Fruit fly (Drosophila melanogaster) whole organism, prepupa: ENCODE data around the gene CG3857.

Source experiments
- Blimp-1 ChIP-seq: fragments of 200-800 bp; sonication (Bioruptor generic); optimal IDR thresholded peaks from 3 replicates; lab custom pipeline; 2017; ENCODE audit warnings: missing biosample characterization, missing genetic modification characterization, mild to moderate bottlenecking, moderate library complexity, missing genetic modification reagents
- CG10631 ChIP-seq: fragments of 200-800 bp; sonication (Bioruptor generic); optimal IDR thresholded peaks from 2 replicates; lab custom pipeline; 2016; ENCODE audit warnings: missing biosample characterization, missing genetic modification characterization
- CG10669 ChIP-seq: fragments of 200-800 bp; sonication (Bioruptor generic); optimal IDR thresholded peaks from 3 replicates; lab custom pipeline; 2018; ENCODE audit warnings: missing biosample characterization, mild to moderate bottlenecking, missing genetic modification characterization, moderate library complexity
- CG11294 ChIP-seq: fragments of 200-800 bp; sonication (Bioruptor generic); IDR thresholded peaks from 2 replicates; pipeline ENCODE4 v1.3.6; 2022; ENCODE audit warnings: missing biosample characterization, missing genetic modification characterization
- CG11762 ChIP-seq: fragments of 200-800 bp; sonication (Bioruptor generic); optimal IDR thresholded peaks from 3 replicates; lab custom pipeline; 2016; ENCODE audit warnings: missing biosample characterization, missing genetic modification characterization; ENCODE audit not compliant: insufficient read depth
- CG11902 ChIP-seq: fragments of 200-800 bp; sonication (Bioruptor generic); optimal IDR thresholded peaks from 3 replicates; lab custom pipeline; 2016; ENCODE audit warnings: missing biosample characterization, missing genetic modification characterization
- CG16779 ChIP-seq: fragments of 200-800 bp; sonication (Bioruptor generic); optimal IDR thresholded peaks from 3 replicates; lab custom pipeline; 2017; ENCODE audit warnings: missing biosample characterization, mild to moderate bottlenecking, missing genetic modification characterization
- CG3032 ChIP-seq: fragments of 200-800 bp; optimal IDR thresholded peaks from 2 replicates; lab custom pipeline; 2019; ENCODE audit warnings: missing biosample characterization, mild to moderate bottlenecking, missing genetic modification characterization, moderate library complexity
- CG31627 ChIP-seq: fragments of 200-800 bp; sonication (Bioruptor generic); optimal IDR thresholded peaks from 3 replicates; lab custom pipeline; 2016; ENCODE audit warnings: missing biosample characterization, missing genetic modification characterization
- CG32006 ChIP-seq: fragments of 200-800 bp; sonication (Bioruptor generic); optimal IDR thresholded peaks from 3 replicates; lab custom pipeline; 2017; ENCODE audit warnings: missing biosample characterization, mild to moderate bottlenecking, missing genetic modification characterization
- CG34406 ChIP-seq: fragments of 200-800 bp; sonication (Bioruptor generic); optimal IDR thresholded peaks from 3 replicates; lab custom pipeline; 2016; ENCODE audit warnings: missing biosample characterization, missing genetic modification characterization
- CG3919 ChIP-seq: fragments of 200-800 bp; sonication (Bioruptor generic); optimal IDR thresholded peaks from 3 replicates; lab custom pipeline; 2016; ENCODE audit warnings: missing biosample characterization, missing genetic modification characterization
- CG4318 ChIP-seq: fragments of 200-800 bp; sonication (Bioruptor generic); optimal IDR thresholded peaks from 3 replicates; lab custom pipeline; 2017; ENCODE audit warnings: missing biosample characterization, mild to moderate bottlenecking, missing genetic modification characterization
- CG6163 ChIP-seq: fragments of 200-800 bp; sonication (Bioruptor generic); IDR thresholded peaks from 3 replicates; pipeline ENCODE4 v1.3.6; 2022; ENCODE audit warnings: missing biosample characterization, missing genetic modification characterization
- CG6276 ChIP-seq: fragments of 200-800 bp; sonication (Bioruptor generic); optimal IDR thresholded peaks from 2 replicates; lab custom pipeline; 2017; ENCODE audit warnings: missing biosample characterization, mild to moderate bottlenecking, missing genetic modification characterization
- CG6792 ChIP-seq: fragments of 200-800 bp; sonication (Bioruptor generic); optimal IDR thresholded peaks from 3 replicates; lab custom pipeline; 2016; ENCODE audit warnings: missing biosample characterization, missing genetic modification characterization
- CG7368 ChIP-seq: fragments of 200-800 bp; sonication (Bioruptor generic); optimal IDR thresholded peaks from 3 replicates; lab custom pipeline; 2016; ENCODE audit warnings: missing biosample characterization, missing genetic modification characterization
- CG8119 ChIP-seq: fragments of 200-800 bp; sonication (Bioruptor generic); IDR thresholded peaks from 3 replicates; pipeline ENCODE4 v1.3.6; 2022; ENCODE audit warnings: missing biosample characterization, missing genetic modification characterization
- CG8319 ChIP-seq: fragments of 200-800 bp; sonication (Bioruptor generic); optimal IDR thresholded peaks from 3 replicates; lab custom pipeline; 2016; ENCODE audit warnings: missing biosample characterization, missing genetic modification characterization
- Eip75B ChIP-seq: fragments of 200-800 bp; sonication (Bioruptor generic); optimal IDR thresholded peaks from 3 replicates; lab custom pipeline; 2016; ENCODE audit warnings: missing biosample characterization, missing genetic modification characterization
- Ets21C ChIP-seq: fragments of 200-800 bp; sonication (Bioruptor generic); optimal IDR thresholded peaks from 3 replicates; lab custom pipeline; 2016; ENCODE audit warnings: missing biosample characterization, missing genetic modification characterization
- Ets96B ChIP-seq: fragments of 200-800 bp; optimal IDR thresholded peaks from 2 replicates; lab custom pipeline; 2019; ENCODE audit warnings: missing biosample characterization, mild to moderate bottlenecking, missing genetic modification characterization, moderate library complexity
- Gug ChIP-seq: fragments of 200-800 bp; sonication (Bioruptor generic); IDR thresholded peaks from 2 replicates; pipeline ENCODE4 v1.3.6; 2022; ENCODE audit warnings: missing biosample characterization, missing genetic modification characterization
- Hr38 ChIP-seq: sonication (Bioruptor generic); optimal IDR thresholded peaks from 2 replicates; lab custom pipeline; 2016; ENCODE audit warnings: missing biosample characterization, missing genetic modification characterization
- Hr39 ChIP-seq: fragments of 200-800 bp; sonication (Bioruptor generic); optimal IDR thresholded peaks from 2 replicates; lab custom pipeline; 2016; ENCODE audit warnings: missing biosample characterization, missing genetic modification characterization
- Hr4 ChIP-seq: fragments of 200-800 bp; sonication (Bioruptor generic); optimal IDR thresholded peaks from 3 replicates; lab custom pipeline; 2016; ENCODE audit warnings: missing biosample characterization, missing genetic modification characterization
- Lpt ChIP-seq: fragments of 200-800 bp; sonication (Bioruptor generic); optimal IDR thresholded peaks from 3 replicates; lab custom pipeline; 2016; ENCODE audit warnings: missing biosample characterization, missing genetic modification characterization
- Met ChIP-seq: fragments of 200-800 bp; sonication (Bioruptor generic); optimal IDR thresholded peaks from 3 replicates; lab custom pipeline; 2016; ENCODE audit warnings: missing biosample characterization, missing genetic modification characterization
- OdsH ChIP-seq: fragments of 200-800 bp; sonication (Bioruptor generic); optimal IDR thresholded peaks from 3 replicates; lab custom pipeline; 2016; ENCODE audit warnings: missing biosample characterization, missing genetic modification characterization
- Sox102F ChIP-seq: fragments of 200-800 bp; sonication (Bioruptor generic); optimal IDR thresholded peaks from 2 replicates; lab custom pipeline; 2016; ENCODE audit warnings: missing biosample characterization, mild to moderate bottlenecking, missing genetic modification characterization
- Sox14 ChIP-seq: fragments of 200-800 bp; sonication (Bioruptor generic); optimal IDR thresholded peaks from 3 replicates; lab custom pipeline; 2016; ENCODE audit warnings: missing biosample characterization, missing genetic modification characterization
- Sox15 ChIP-seq: fragments of 200-800 bp; sonication (Bioruptor generic); optimal IDR thresholded peaks from 3 replicates; lab custom pipeline; 2016; ENCODE audit warnings: missing biosample characterization, missing genetic modification characterization
- dac ChIP-seq: fragments of 200-800 bp; sonication (Bioruptor generic); optimal IDR thresholded peaks from 2 replicates; lab custom pipeline; 2017; ENCODE audit warnings: missing biosample characterization, mild to moderate bottlenecking, missing genetic modification characterization
- dsx ChIP-seq: fragments of 200-800 bp; optimal IDR thresholded peaks from 3 replicates; lab custom pipeline; 2019; ENCODE audit warnings: missing biosample characterization, mild to moderate bottlenecking, missing genetic modification characterization, moderate library complexity; ENCODE audit not compliant: poor library complexity, severe bottlenecking
- eg ChIP-seq: fragments of 200-800 bp; sonication (Bioruptor generic); IDR thresholded peaks from 3 replicates; pipeline ENCODE4 v1.3.6; 2022; ENCODE audit warnings: missing biosample characterization, missing genetic modification characterization
- fd85E ChIP-seq: fragments of 200-800 bp; sonication (Bioruptor generic); optimal IDR thresholded peaks from 3 replicates; lab custom pipeline; 2016; ENCODE audit warnings: missing biosample characterization, missing genetic modification characterization
- fkh ChIP-seq: fragments of 200-800 bp; sonication (Bioruptor generic); optimal IDR thresholded peaks from 3 replicates; lab custom pipeline; 2017; ENCODE audit warnings: missing biosample characterization, mild to moderate bottlenecking, missing genetic modification characterization, moderate library complexity
- lz ChIP-seq: fragments of 200-800 bp; sonication (Bioruptor generic); optimal IDR thresholded peaks from 3 replicates; lab custom pipeline; 2016; ENCODE audit warnings: missing biosample characterization, missing genetic modification characterization
- net ChIP-seq: fragments of 200-800 bp; sonication (Bioruptor generic); optimal IDR thresholded peaks from 3 replicates; lab custom pipeline; 2016; ENCODE audit warnings: missing biosample characterization, missing genetic modification characterization
- pdm3 ChIP-seq: fragments of 200-800 bp; sonication (Bioruptor generic); optimal IDR thresholded peaks from 3 replicates; lab custom pipeline; 2016; ENCODE audit warnings: missing biosample characterization, missing genetic modification characterization
- spab ChIP-seq: fragments of 200-800 bp; sonication (Bioruptor generic); optimal IDR thresholded peaks from 2 replicates; lab custom pipeline; 2017; ENCODE audit warnings: missing biosample characterization, mild to moderate bottlenecking, missing genetic modification characterization, missing genetic modification reagents
- ss ChIP-seq, 2 experiments: fragments of 200-800 bp; sonication (Bioruptor generic); optimal IDR thresholded peaks; 2 replicates in 1 of 2; 3 replicates in 1 of 2; lab custom pipeline; 2017 to 2018; ENCODE audit warnings: mild to moderate bottlenecking in 2 of 2, missing biosample characterization in 2 of 2, missing genetic modification characterization in 2 of 2, moderate library complexity in 1 of 2
- svp ChIP-seq: fragments of 200-800 bp; sonication (Bioruptor generic); peaks from one replicate; lab custom pipeline; 2016; ENCODE audit warnings: missing biosample characterization, missing genetic modification characterization
- topi ChIP-seq: fragments of 200-800 bp; sonication (Bioruptor generic); optimal IDR thresholded peaks from 3 replicates; lab custom pipeline; 2016; ENCODE audit warnings: missing biosample characterization, missing genetic modification characterization
- vri ChIP-seq: fragments of 200-800 bp; sonication (Bioruptor generic); optimal IDR thresholded peaks from 3 replicates; lab custom pipeline; 2016; ENCODE audit warnings: missing biosample characterization, mild to moderate bottlenecking, missing genetic modification characterization

The CG3857 gene

DNA sequence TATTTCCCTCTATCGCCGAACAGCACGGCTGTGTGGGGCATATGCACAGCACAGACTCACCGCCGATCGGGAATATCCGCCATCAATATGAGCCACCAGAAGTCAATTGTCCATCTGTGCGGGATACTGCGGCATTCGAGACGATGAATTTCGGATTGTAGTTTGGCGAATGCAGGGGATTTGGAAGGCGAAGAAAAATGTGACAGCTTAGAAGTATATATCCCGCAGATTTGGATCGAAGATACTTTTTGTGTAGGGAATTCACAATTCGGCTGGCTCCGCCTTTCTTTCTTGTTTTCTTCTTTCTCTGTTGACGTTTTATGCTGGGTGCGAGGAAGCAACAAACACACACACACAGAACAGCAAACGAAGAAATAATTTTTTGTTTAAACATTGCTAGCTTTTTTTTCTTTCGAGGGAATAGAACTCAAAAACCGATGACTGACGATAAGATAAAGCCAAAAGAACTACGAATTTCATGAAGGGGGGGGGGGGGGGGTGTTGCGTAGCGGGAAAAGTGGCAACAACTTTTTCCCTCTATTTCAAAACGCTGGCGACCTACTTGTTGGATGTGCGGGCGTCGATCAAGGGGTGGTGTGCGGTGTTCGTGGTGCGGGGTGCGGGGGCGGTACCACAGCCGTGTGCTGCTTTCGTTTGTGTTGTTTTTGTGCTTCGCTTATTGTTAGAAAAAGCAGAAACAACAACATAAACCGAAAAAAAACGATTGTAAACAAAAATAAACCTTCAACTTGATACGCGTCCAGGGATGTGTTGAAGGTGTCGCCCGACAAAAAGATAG, 44.5 kb upstream of the CG3857 start (continued):
- no peak for TF ChIP-seq CG11902 (GFP tag; lab: Kevin White, UChicago)
- peak; percentile 23 for TF ChIP-seq pdm3 (GFP tag; lab: Kevin White, UChicago)
- TF ChIP-seq vri (GFP tag; lab: Kevin White, UChicago), result no peak
- peak; percentile 69 for TF ChIP-seq CG6276 (GFP tag; lab: Kevin White, UChicago)
- no peak for TF ChIP-seq topi
- no peak for TF ChIP-seq CG7368 (GFP tag; lab: Kevin White, UChicago)
- peak; percentile 28 for TF ChIP-seq net (GFP tag; lab: Kevin White, UChicago)
- TF ChIP-seq dsx (GFP tag; lab: Kevin White, UChicago), result no peak
- no peak for TF ChIP-seq fd85E (GFP tag; lab: Kevin White, UChicago)

DNA sequence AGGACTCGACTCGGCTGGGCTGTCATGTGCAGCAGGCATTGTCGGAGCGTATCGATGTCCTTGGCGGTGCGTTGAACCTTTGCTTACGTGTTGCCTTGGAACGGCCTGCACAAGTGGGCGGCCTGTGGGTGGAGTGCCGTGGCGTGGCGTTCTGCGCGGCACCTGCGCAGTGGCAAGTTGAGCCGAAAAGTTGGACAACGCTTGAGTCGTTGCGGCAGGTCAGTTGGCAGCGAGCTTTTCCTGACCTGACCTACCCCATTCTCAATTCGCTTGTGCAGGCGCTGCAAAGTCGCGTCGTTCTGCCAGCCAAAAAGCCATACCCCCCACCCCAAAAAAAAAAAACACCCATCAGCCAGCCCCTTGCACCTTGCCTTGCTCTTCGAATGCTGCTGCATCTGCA, 41.9 kb upstream of the CG3857 start:
- TF ChIP-seq CG6276 (GFP tag; lab: Kevin White, UChicago), result no peak
- no peak for TF ChIP-seq Ets96B
- TF ChIP-seq CG4318, result no peak
- TF ChIP-seq ss (GFP tag; optimal IDR thresholded peaks at IDR 0.05; lab: Kevin White, UChicago), result no peak
- no peak for TF ChIP-seq CG31627 (GFP tag; lab: Kevin White, UChicago)
- no peak for TF ChIP-seq dsx (GFP tag; lab: Kevin White, UChicago)
- TF ChIP-seq Sox102F (GFP tag; lab: Kevin White, UChicago), result no peak
- TF ChIP-seq CG6792 (GFP tag; lab: Kevin White, UChicago), result no peak
- TF ChIP-seq CG10631 (GFP tag; lab: Kevin White, UChicago), result no peak
- TF ChIP-seq Ets21C, result no peak
- no peak for TF ChIP-seq fd85E (GFP tag; lab: Kevin White, UChicago)
- TF ChIP-seq CG32006 (GFP tag; lab: Kevin White, UChicago), result no peak
- TF ChIP-seq dac (GFP tag; lab: Kevin White, UChicago), result no peak
- no peak for TF ChIP-seq eg (GFP tag; lab: Robert Waterston, UW)

DNA sequence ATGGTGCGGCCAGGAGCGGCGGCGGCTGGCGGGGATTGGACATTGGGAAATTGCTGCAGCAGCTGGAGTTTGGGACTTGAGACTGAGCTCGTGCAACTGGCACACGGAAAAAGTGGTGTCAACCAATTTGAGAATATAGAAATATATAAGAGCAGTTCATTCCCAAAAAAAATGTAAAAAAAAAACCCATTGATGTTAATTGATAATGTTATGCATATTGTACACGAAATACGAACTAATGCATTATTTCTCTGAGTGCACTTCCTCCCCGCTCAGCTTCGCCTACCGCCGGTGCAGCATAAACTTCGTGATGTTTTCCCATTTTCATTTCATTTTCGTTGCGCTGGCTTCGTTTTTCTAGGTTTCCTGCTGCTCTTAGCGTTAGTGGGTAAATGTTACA, 39.8 kb upstream of the CG3857 start:
- TF ChIP-seq vri (GFP tag; lab: Kevin White, UChicago), result no peak
- no peak for TF ChIP-seq Hr38 (GFP tag; lab: Kevin White, UChicago)
- TF ChIP-seq CG11762 (GFP tag; lab: Kevin White, UChicago), result no peak
- TF ChIP-seq Lpt (GFP tag; lab: Kevin White, UChicago), result peak; percentile 8
- peak; percentile 4 for TF ChIP-seq net (GFP tag; lab: Kevin White, UChicago)
- TF ChIP-seq ss (GFP tag; optimal IDR thresholded peaks at IDR 0.05; lab: Kevin White, UChicago), result no peak
- TF ChIP-seq CG6163 (GFP tag; lab: Robert Waterston, UW), result peak; percentile 74
- no peak for TF ChIP-seq CG11902 (GFP tag; lab: Kevin White, UChicago)
- TF ChIP-seq Sox102F (GFP tag; lab: Kevin White, UChicago), result no peak
- TF ChIP-seq CG3032 (tag; lab: Kevin White, UChicago), result no peak
- no peak for TF ChIP-seq Met (GFP tag; lab: Kevin White, UChicago)
- no peak for TF ChIP-seq lz (GFP tag; lab: Kevin White, UChicago)
- no peak for TF ChIP-seq CG16779 (tag; lab: Kevin White, UChicago)
- TF ChIP-seq Sox15, result no peak
- TF ChIP-seq Blimp-1 (GFP tag; lab: Kevin White, UChicago), result no peak
- TF ChIP-seq fkh (GFP tag; lab: Kevin White, UChicago), result no peak
- TF ChIP-seq CG6792 (GFP tag; lab: Kevin White, UChicago), result no peak
- TF ChIP-seq CG10631 (GFP tag; lab: Kevin White, UChicago), result peak; percentile 6
- TF ChIP-seq CG4318, result peak; percentile 56
- peak; percentile 68 for TF ChIP-seq Gug
- no peak for TF ChIP-seq dac (GFP tag; lab: Kevin White, UChicago)
- TF ChIP-seq CG34406, result no peak
- no peak for TF ChIP-seq svp
- no peak for TF ChIP-seq topi
- no peak; the same call in 1 of the 2 replicates for TF ChIP-seq CG11294 (GFP tag; lab: Robert Waterston, UW)
- TF ChIP-seq Hr39 (GFP tag; lab: Kevin White, UChicago), result no peak
- no peak for TF ChIP-seq spab (GFP tag; lab: Kevin White, UChicago)
- TF ChIP-seq Sox14, result no peak
- no peak for TF ChIP-seq CG10669 (GFP tag; lab: Kevin White, UChicago)
- TF ChIP-seq OdsH (GFP tag; lab: Kevin White, UChicago), result peak; percentile 18
- peak; percentile 74 for TF ChIP-seq Hr4 (GFP tag; lab: Kevin White, UChicago)
- TF ChIP-seq CG8119, result peak; percentile 85
- TF ChIP-seq Eip75B (GFP tag; lab: Kevin White, UChicago), result no peak
- no peak for TF ChIP-seq CG3919
- no peak for TF ChIP-seq CG8319 (GFP tag; lab: Kevin White, UChicago)
